Worm (Caenorhabditis elegans): ENCODE data around the gene gcc-1.
A peak's percentile ranks its signal among the peaks of the same experiment; 100 is the strongest.

ce11 chrX:3127626-3128142 is 32.1 kb upstream of the gcc-1 start:
- TF ChIP-seq efl-1 (GFP tag; optimal IDR thresholded peaks at IDR 0.05): no peak
- no peak for TF ChIP-seq F23B12.7 (tag; optimal IDR thresholded peaks at IDR 0.05; ENCODE audit: insufficient read depth)
- peak; percentile 95 for TF ChIP-seq nhr-80 (tag; optimal IDR thresholded peaks at IDR 0.05)
- TF ChIP-seq zim-3 (tag; optimal IDR thresholded peaks at IDR 0.05): no peak
- peak; percentile 87 for TF ChIP-seq pbrm-1 (GFP tag; IDR thresholded peaks at IDR 0.05)
- TF ChIP-seq ceh-79 (tag; optimal IDR thresholded peaks at IDR 0.05): peak; percentile 47
- 0 out of 2 replicates have a peak, but pooled peaks have one; percentile 44 for TF ChIP-seq Y53G8AR.9 (GFP tag; conservative IDR thresholded peaks at IDR 0.05)
- TF ChIP-seq egrh-3 (GFP tag; IDR thresholded peaks at IDR 0.05): peak; percentile 76
- peak; percentile 72 to 75 for TF ChIP-seq let-607 (tag; optimal IDR thresholded peaks at IDR 0.05)
- TF ChIP-seq K11D2.4 (GFP tag; IDR thresholded peaks at IDR 0.05): peak; percentile 76
- no peak for TF ChIP-seq nhr-120 (GFP tag; IDR thresholded peaks at IDR 0.05)
- peak; percentile 33 for TF ChIP-seq unc-62 (GFP tag; optimal IDR thresholded peaks at IDR 0.05)
- TF ChIP-seq ztf-18 (tag; optimal IDR thresholded peaks at IDR 0.05): peak; percentile 63
- no peak for TF ChIP-seq sea-2 (GFP tag; IDR thresholded peaks at IDR 0.05)
